Fruit fly (Drosophila melanogaster): ENCODE data around the gene CG7342.

The CG7342 gene

dm6 chr3R:19571938-19572337 lies 31.2 kb upstream of the CG7342 start:
- TF ChIP-seq cyc (GFP tag; optimal IDR thresholded peaks at IDR 0.05) (no peak), Met (GFP tag; optimal IDR thresholded peaks at IDR 0.05) (peak; percentile 4), pdm3 (GFP tag; optimal IDR thresholded peaks at IDR 0.05) (no peak), ss (GFP tag; optimal IDR thresholded peaks at IDR 0.05) (peak in 1 of 2 experiments; percentile 24), Eip78C (GFP tag) (peak; percentile 63), svp (GFP tag) (peak; percentile 33), esn (GFP tag; optimal IDR thresholded peaks at IDR 0.05) (peak; percentile 23)

- TF ChIP-seq spab (GFP tag; optimal IDR thresholded peaks at IDR 0.05): no peak
- TF ChIP-seq CG6276 (GFP tag; optimal IDR thresholded peaks at IDR 0.05): no peak
- no peak for TF ChIP-seq svp (GFP tag)
- TF ChIP-seq fd85E (GFP tag; optimal IDR thresholded peaks at IDR 0.05): no peak
- no peak for TF ChIP-seq CG34406 (GFP tag; optimal IDR thresholded peaks at IDR 0.05)
- TF ChIP-seq CG8632 (GFP tag; optimal IDR thresholded peaks at IDR 0.05): no peak
- TF ChIP-seq Eip78C (GFP tag): peak; percentile 23
- no peak for TF ChIP-seq pdm3 (GFP tag; optimal IDR thresholded peaks at IDR 0.05)
- TF ChIP-seq CG6808 (GFP tag; optimal IDR thresholded peaks at IDR 0.05): peak; percentile 30
- TF ChIP-seq esn (GFP tag; optimal IDR thresholded peaks at IDR 0.05): no peak
- TF ChIP-seq ss (GFP tag; optimal IDR thresholded peaks at IDR 0.05): peak; percentile 3 to 24
- TF ChIP-seq Eip93F (GFP tag; optimal IDR thresholded peaks at IDR 0.05): no peak
- no peak for TF ChIP-seq acj6 (GFP tag; optimal IDR thresholded peaks at IDR 0.05)
- TF ChIP-seq CG3032 (tag; optimal IDR thresholded peaks at IDR 0.05): no peak
- TF ChIP-seq fkh (GFP tag; optimal IDR thresholded peaks at IDR 0.05): no peak
- TF ChIP-seq OdsH (GFP tag; optimal IDR thresholded peaks at IDR 0.05): no peak
- TF ChIP-seq CG16779 (tag; optimal IDR thresholded peaks at IDR 0.05): no peak
- peak; percentile 33; the same call in 2 of the 3 replicates for TF ChIP-seq CG6163 (GFP tag; IDR thresholded peaks at IDR 0.05)
- no peak for TF ChIP-seq CG32006 (GFP tag; optimal IDR thresholded peaks at IDR 0.05)
- TF ChIP-seq fd59A (GFP tag; optimal IDR thresholded peaks at IDR 0.05): no peak
- peak; percentile 16; the same call in 1 of the 3 replicates for TF ChIP-seq eg (GFP tag; IDR thresholded peaks at IDR 0.05)
- TF ChIP-seq CG1621 (tag; optimal IDR thresholded peaks at IDR 0.05): no peak
- no peak for TF ChIP-seq achi (GFP tag; optimal IDR thresholded peaks at IDR 0.05)
- no peak for TF ChIP-seq dsx (GFP tag; optimal IDR thresholded peaks at IDR 0.05; ENCODE audit: poor library complexity, severe bottlenecking)
- TF ChIP-seq CG7368 (GFP tag; optimal IDR thresholded peaks at IDR 0.05): no peak
- TF ChIP-seq CG9139 (GFP tag; optimal IDR thresholded peaks at IDR 0.05): peak; percentile 11
- TF ChIP-seq CG8119 (GFP tag; IDR thresholded peaks at IDR 0.05): peak; percentile 56; the same call in 2 of the 3 replicates
- TF ChIP-seq dac (GFP tag; optimal IDR thresholded peaks at IDR 0.05): no peak
- TF ChIP-seq Gug (GFP tag; IDR thresholded peaks at IDR 0.05): no peak
- TF ChIP-seq CG15336 (GFP tag; IDR thresholded peaks at IDR 0.05): peak; percentile 39; the same call in 1 of the 2 replicates
- TF ChIP-seq Eip75B (GFP tag; optimal IDR thresholded peaks at IDR 0.05): no peak
- TF ChIP-seq CG10631 (GFP tag; optimal IDR thresholded peaks at IDR 0.05): no peak
- no peak for TF ChIP-seq Smox (GFP tag; optimal IDR thresholded peaks at IDR 0.05)
- no peak for TF ChIP-seq Sox15 (GFP tag; optimal IDR thresholded peaks at IDR 0.05)
- TF ChIP-seq CG10669 (GFP tag; optimal IDR thresholded peaks at IDR 0.05): no peak
- no peak for TF ChIP-seq CG11902 (GFP tag; optimal IDR thresholded peaks at IDR 0.05)
These were observed 21.3 kb upstream of the CG7342 start for dm6 chr3R:19581829-19582228.

dm6 chr3R:19583311-19583710 lies 19.9 kb upstream of the CG7342 start:
- TF ChIP-seq cyc (GFP tag; optimal IDR thresholded peaks at IDR 0.05): no peak
- TF ChIP-seq CG31627 (GFP tag; optimal IDR thresholded peaks at IDR 0.05): no peak
- no peak for TF ChIP-seq Ets96B (tag; optimal IDR thresholded peaks at IDR 0.05)
- peak; percentile 8 for TF ChIP-seq Hr4 (GFP tag; optimal IDR thresholded peaks at IDR 0.05)
- TF ChIP-seq topi (GFP tag; optimal IDR thresholded peaks at IDR 0.05): no peak
- TF ChIP-seq CG8119 (GFP tag; IDR thresholded peaks at IDR 0.05): no peak; the same call in 2 of the 3 replicates
- no peak for TF ChIP-seq acj6 (GFP tag; optimal IDR thresholded peaks at IDR 0.05)
- no peak for TF ChIP-seq dac (GFP tag; optimal IDR thresholded peaks at IDR 0.05)
- TF ChIP-seq salr (GFP tag; optimal IDR thresholded peaks at IDR 0.05): no peak
- no peak for TF ChIP-seq CG9139 (GFP tag; optimal IDR thresholded peaks at IDR 0.05)
- TF ChIP-seq ss (GFP tag; optimal IDR thresholded peaks at IDR 0.05): peak in 1 of 2 experiments; percentile 8
- no peak for TF ChIP-seq Gug (GFP tag; IDR thresholded peaks at IDR 0.05)
- TF ChIP-seq CG4318 (GFP tag; optimal IDR thresholded peaks at IDR 0.05): no peak
- no peak for TF ChIP-seq dsx (GFP tag; optimal IDR thresholded peaks at IDR 0.05; ENCODE audit: poor library complexity, severe bottlenecking)
- no peak for TF ChIP-seq Smox (GFP tag; optimal IDR thresholded peaks at IDR 0.05)
- TF ChIP-seq fkh (GFP tag; optimal IDR thresholded peaks at IDR 0.05): peak; percentile 12
- no peak for TF ChIP-seq CG34406 (GFP tag; optimal IDR thresholded peaks at IDR 0.05)
- TF ChIP-seq Eip78C (GFP tag): peak; percentile 63
- TF ChIP-seq esn (GFP tag; optimal IDR thresholded peaks at IDR 0.05): peak; percentile 29
- no peak for TF ChIP-seq CG11762 (GFP tag; optimal IDR thresholded peaks at IDR 0.05; ENCODE audit: insufficient read depth)
- TF ChIP-seq vri (GFP tag; optimal IDR thresholded peaks at IDR 0.05): no peak
- TF ChIP-seq CG6163 (GFP tag; IDR thresholded peaks at IDR 0.05): 0 out of 3 replicates have a peak, but pooled peaks have one; percentile 20
- TF ChIP-seq svp (GFP tag): peak; percentile 65
- TF ChIP-seq CG10631 (GFP tag; optimal IDR thresholded peaks at IDR 0.05): peak; percentile 10
- no peak for TF ChIP-seq spab (GFP tag; optimal IDR thresholded peaks at IDR 0.05)

Data from whole organism, prepupa.